Worm (Caenorhabditis elegans) whole organism, early embryonic: ENCODE measurements around the gene dop-3.

ENCODE experiments used
- B0310.2 ChIP-seq: sonication (generic microtip); optimal IDR thresholded peaks from 2 replicates; lab custom pipeline; 2016; ENCODE audit warnings: mild to moderate bottlenecking, missing genetic modification characterization, missing compliant biosample characterization
- F13C5.2 ChIP-seq: sonication (generic microtip); optimal IDR thresholded peaks from 2 replicates; lab custom pipeline; 2017; ENCODE audit warnings: mild to moderate bottlenecking, missing genetic modification characterization, inconsistent platforms, missing compliant biosample characterization
- aly-1 ChIP-seq: sonication (generic microtip); optimal IDR thresholded peaks from 2 replicates; lab custom pipeline; 2016; ENCODE audit warnings: missing genetic modification characterization, missing compliant biosample characterization
- ama-1 ChIP-seq: fragments of 150-350 bp; optimal IDR thresholded peaks from 2 replicates; lab custom pipeline; 2014
- ceh-13 ChIP-seq: fragments of 200-800 bp; sonication (Bioruptor generic); optimal IDR thresholded peaks from 2 replicates; lab custom pipeline; 2018; ENCODE audit warnings: mild to moderate bottlenecking, missing genetic modification characterization, missing compliant biosample characterization
- ceh-36 ChIP-seq: sonication (generic microtip); optimal IDR thresholded peaks from 2 replicates; lab custom pipeline; 2016; ENCODE audit warnings: missing genetic modification characterization, inconsistent platforms, missing compliant biosample characterization
- ets-7 ChIP-seq: sonication (generic microtip); optimal IDR thresholded peaks from 2 replicates; lab custom pipeline; 2016; ENCODE audit warnings: missing genotype, missing genetic modification characterization, missing compliant biosample characterization
- flt-1 ChIP-seq: fragments of 200-800 bp; sonication (Bioruptor generic); IDR thresholded peaks from 2 replicates; pipeline ENCODE4 v1.3.6; 2022; ENCODE audit warnings: missing genetic modification characterization, missing compliant biosample characterization
- hmbx-1 ChIP-seq: sonication (generic microtip); optimal IDR thresholded peaks from 2 replicates; lab custom pipeline; 2016; ENCODE audit warnings: mild to moderate bottlenecking, missing genetic modification characterization, missing compliant biosample characterization
- hmg-4 ChIP-seq: fragments of 200-800 bp; sonication (Bioruptor generic); optimal IDR thresholded peaks from 2 replicates; lab custom pipeline; 2018; ENCODE audit warnings: mild to moderate bottlenecking, missing genetic modification characterization, missing compliant biosample characterization
- hnd-1 ChIP-seq: sonication (generic microtip); optimal IDR thresholded peaks from 2 replicates; lab custom pipeline; 2016; ENCODE audit warnings: missing genetic modification characterization, missing compliant biosample characterization
- pes-1 ChIP-seq: fragments of 200-800 bp; sonication (Bioruptor generic); IDR thresholded peaks from 2 replicates; pipeline ENCODE4 v1.3.6; 2022; ENCODE audit warnings: missing genetic modification reagents, missing genetic modification characterization, missing compliant biosample characterization
- scrt-1 ChIP-seq: fragments of 200-800 bp; sonication (Bioruptor generic); IDR thresholded peaks from 2 replicates; pipeline ENCODE4 v1.3.6; 2022; ENCODE audit warnings: missing genetic modification characterization, missing compliant biosample characterization
- sea-1 ChIP-seq: fragments of 200-800 bp; sonication (Bioruptor generic); conservative IDR thresholded peaks from 2 replicates; pipeline ENCODE4 v1.3.6; 2022; ENCODE audit warnings: missing genetic modification characterization, missing compliant biosample characterization
- tbx-11 ChIP-seq: fragments of 200-800 bp; sonication (Bioruptor generic); IDR thresholded peaks from 2 replicates; pipeline ENCODE4 v1.3.6; 2022; ENCODE audit warnings: missing genetic modification characterization, missing compliant biosample characterization
- tbx-37 ChIP-seq: fragments of 200-800 bp; sonication (Bioruptor generic); conservative IDR thresholded peaks from 2 replicates; pipeline ENCODE4 v1.3.6; 2022; ENCODE audit warnings: missing genetic modification reagents, missing genetic modification characterization, missing compliant biosample characterization
- tra-4 ChIP-seq: sonication (generic microtip); optimal IDR thresholded peaks from 2 replicates; lab custom pipeline; 2017; ENCODE audit warnings: missing genetic modification characterization, missing compliant biosample characterization

dop-3 gene

DNA sequence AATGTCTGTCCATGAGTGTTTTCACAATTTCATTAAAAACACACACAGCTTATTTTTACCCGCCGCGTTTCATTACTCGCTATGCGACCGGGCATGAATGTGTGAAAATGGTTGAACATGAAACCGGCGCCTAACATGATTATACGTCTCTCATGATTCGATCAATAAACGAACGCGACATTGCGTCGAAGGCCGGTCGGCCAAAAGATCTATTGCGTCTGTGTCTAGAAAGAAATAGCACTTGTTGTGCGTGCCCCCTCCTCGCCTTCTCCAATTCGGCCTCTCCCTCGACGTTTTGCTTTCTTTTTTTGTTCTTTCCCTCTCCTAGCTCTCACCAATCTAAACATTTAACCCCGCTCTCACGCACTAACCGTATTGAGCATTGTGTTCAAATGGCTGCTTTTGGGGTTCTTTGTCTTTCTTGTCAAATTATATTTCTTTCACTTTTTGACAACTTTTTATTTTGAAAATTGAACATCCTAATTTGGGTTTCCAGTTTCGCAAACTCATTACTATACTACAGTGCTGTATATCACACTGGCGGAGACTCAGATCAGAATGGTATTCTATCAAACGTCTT is 18.4 kb downstream of the dop-3 start:
- no peak for TF ChIP-seq sea-1 (GFP tag; lab: Robert Waterston, UW)
- no peak for TF ChIP-seq ceh-13 (GFP tag; lab: Kevin White, UChicago)
- TF ChIP-seq ets-7 (tag; lab: Kevin White, UChicago): no peak
- no peak for TF ChIP-seq hmbx-1 (tag; lab: Kevin White, UChicago)
- no peak for TF ChIP-seq F13C5.2
- no peak for TF ChIP-seq tra-4 (tag; lab: Kevin White, UChicago)
- TF ChIP-seq flt-1 (GFP tag; lab: Robert Waterston, UW): no peak
- no peak for TF ChIP-seq scrt-1 (GFP tag; lab: Robert Waterston, UW)
- no peak for TF ChIP-seq aly-1 (tag; lab: Kevin White, UChicago)
- no peak for TF ChIP-seq tbx-11
- no peak for TF ChIP-seq hnd-1
- no peak for TF ChIP-seq hmg-4 (GFP tag; lab: Kevin White, UChicago)
- TF ChIP-seq ama-1: no peak
- TF ChIP-seq ceh-36 (tag; lab: Kevin White, UChicago): no peak
- TF ChIP-seq B0310.2 (tag; lab: Kevin White, UChicago): no peak

DNA sequence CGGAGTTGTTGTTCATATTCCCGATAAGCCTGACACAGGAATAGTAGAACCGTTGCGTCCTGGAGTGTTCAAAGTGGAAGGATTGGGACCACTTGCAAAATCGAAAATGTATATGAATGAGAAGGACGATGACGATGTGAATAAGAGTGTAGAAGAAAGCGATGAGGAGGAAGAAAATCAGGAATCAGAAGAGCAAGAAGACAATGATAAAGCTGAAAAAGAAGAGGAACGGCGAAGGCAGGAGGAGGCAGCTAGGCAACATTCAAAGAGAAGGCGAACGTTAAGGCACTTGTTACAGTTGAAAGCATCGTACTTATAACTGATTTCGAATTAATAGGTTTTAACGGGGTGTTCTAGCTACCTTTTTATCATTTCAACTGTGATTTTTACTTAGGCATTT is 25.9 kb downstream of the dop-3 start:
- TF ChIP-seq F13C5.2 (no peak), ets-7 (tag; lab: Kevin White, UChicago) (no peak), hmbx-1 (tag; lab: Kevin White, UChicago) (no peak), ceh-36 (tag; lab: Kevin White, UChicago) (no peak), hnd-1 (no peak), pes-1 (GFP tag; lab: Robert Waterston, UW) (no peak)

DNA sequence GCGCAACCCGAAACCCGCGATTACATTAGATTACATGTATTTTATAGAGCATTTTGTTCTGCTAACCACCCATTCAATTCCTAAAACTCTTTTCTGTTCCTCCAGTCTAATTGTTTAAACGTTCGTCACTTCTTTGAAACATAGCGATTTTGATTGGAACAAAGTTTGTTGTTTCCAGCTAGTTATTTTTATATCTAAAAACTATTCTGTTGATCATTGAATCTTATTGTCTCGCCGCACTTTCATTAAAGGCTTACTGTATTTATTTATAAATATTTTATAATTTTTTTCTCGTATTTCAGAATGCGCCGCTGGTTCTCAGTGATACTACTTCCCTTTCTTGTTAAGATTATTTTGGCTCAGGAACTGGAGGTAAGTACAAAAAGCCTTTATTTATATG is 26.8 kb downstream of the dop-3 start, which contains the start of gene T14E8.2:
Gene T14E8.2 (plus strand): TSS at position 301 of the 400 bp plus-strand sequence.
- TF ChIP-seq tbx-11 (no peak), ama-1 (no peak)

DNA sequence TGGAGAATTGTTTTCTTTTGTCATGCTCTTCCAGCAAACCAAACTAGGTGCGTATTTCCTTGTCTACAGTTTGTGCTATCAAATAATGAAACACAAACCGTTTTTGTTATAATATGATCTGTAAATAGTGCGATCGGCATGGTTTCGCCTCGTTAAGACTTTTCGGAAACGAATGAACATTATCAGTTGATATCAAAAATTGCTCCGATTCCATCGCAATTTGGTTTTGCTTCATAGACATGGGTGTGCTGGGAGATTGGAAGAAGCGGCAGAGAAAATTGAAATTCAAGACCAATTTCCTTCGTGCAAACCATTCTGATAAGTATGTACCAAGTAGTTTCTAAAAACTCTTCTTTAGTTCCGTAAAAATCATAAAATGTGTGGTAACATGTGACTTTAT is 31.5 kb downstream of the dop-3 start:
- TF ChIP-seq sea-1 (GFP tag; lab: Robert Waterston, UW) (no peak), tbx-11 (no peak), F13C5.2 (no peak), tbx-37 (GFP tag; lab: Robert Waterston, UW) (no peak), ceh-13 (GFP tag; lab: Kevin White, UChicago) (no peak)

DNA sequence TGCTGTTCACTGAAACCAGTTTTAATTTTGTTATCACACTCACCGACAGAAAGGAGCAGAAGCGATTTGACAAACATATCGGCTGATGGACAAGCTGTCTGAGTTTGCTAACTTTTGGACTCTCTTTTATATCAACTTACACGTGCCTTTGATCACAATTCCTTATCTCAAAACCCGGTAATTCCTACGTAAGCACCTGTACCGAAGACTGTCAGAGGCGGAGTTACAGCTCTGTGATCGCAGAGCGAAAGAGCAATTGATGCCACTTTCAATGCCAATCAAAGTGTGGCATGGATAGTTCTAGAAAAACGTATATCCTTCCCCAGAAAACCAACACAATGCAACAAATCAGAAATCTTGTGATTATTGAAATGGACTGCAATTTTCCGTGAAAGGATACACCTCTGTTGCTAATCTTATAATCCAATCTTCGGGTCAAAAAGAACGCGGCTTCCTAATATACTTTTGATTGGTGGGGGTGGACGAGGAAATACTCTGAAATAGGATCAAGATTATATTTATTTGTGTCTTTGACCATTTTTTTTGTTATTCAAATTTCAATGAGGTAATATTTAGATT is 32.7 kb downstream of the dop-3 start, which contains the start of gene ilys-5:
Gene ilys-5 (minus strand): TSS at position 140 of the 579 bp plus-strand sequence.
- TF ChIP-seq pes-1 (GFP tag; lab: Robert Waterston, UW) (no peak), aly-1 (tag; lab: Kevin White, UChicago) (no peak), scrt-1 (GFP tag; lab: Robert Waterston, UW) (no peak), ets-7 (tag; lab: Kevin White, UChicago) (no peak), tbx-37 (GFP tag; lab: Robert Waterston, UW) (no peak)

DNA sequence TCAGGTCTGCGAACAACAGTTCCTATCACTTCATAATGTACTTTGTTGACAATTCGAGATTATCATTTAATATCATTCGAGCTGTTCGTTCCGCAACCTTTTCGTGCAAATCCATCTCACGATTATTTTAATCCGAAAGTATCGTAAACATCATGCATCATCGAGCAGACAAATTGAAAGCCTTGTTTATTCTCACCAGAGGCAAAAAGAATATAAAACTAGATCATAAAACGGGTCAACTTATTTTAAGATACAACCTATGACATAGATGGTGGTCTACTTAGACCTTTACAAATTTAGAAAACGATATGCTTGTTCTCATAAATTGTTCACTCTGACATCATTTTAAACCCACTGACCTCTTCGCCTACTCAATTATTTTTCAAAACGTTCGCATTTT is 36.5 kb downstream of the dop-3 start:
- TF ChIP-seq B0310.2 (tag; lab: Kevin White, UChicago): no peak
- no peak for TF ChIP-seq tbx-37 (GFP tag; lab: Robert Waterston, UW)
- no peak for TF ChIP-seq flt-1 (GFP tag; lab: Robert Waterston, UW)
- no peak for TF ChIP-seq hnd-1
- no peak for TF ChIP-seq F13C5.2
- TF ChIP-seq aly-1 (tag; lab: Kevin White, UChicago): no peak
- TF ChIP-seq ceh-13 (GFP tag; lab: Kevin White, UChicago): no peak
- no peak for TF ChIP-seq hmbx-1 (tag; lab: Kevin White, UChicago)
- no peak for TF ChIP-seq tra-4 (tag; lab: Kevin White, UChicago)
- TF ChIP-seq hmg-4 (GFP tag; lab: Kevin White, UChicago): no peak
- no peak for TF ChIP-seq ets-7 (tag; lab: Kevin White, UChicago)
- TF ChIP-seq pes-1 (GFP tag; lab: Robert Waterston, UW): no peak
- no peak for TF ChIP-seq scrt-1 (GFP tag; lab: Robert Waterston, UW)

DNA sequence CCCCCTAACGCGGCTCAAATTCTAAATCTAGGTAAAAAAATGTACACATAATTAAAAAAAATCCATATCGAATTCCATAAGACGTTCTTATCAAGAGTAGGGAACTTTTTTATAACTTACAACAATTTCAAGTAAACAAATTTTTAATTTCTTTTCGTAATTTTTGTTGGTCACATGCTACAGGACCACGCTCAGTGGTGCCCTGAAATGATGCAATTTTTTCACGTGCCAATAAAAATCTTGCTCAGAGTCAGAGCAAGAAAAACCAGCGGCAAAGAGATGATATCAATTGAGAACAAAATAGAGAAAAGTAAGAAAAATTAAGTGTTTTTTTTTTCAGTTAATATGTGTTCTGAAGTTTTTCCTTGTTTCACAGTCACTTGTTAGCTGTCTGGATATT is 37.6 kb downstream of the dop-3 start:
- TF ChIP-seq ceh-13 (GFP tag; lab: Kevin White, UChicago) (no peak), aly-1 (tag; lab: Kevin White, UChicago) (no peak), tra-4 (tag; lab: Kevin White, UChicago) (no peak), tbx-37 (GFP tag; lab: Robert Waterston, UW) (no peak), F13C5.2 (no peak), hnd-1 (no peak), B0310.2 (tag; lab: Kevin White, UChicago) (no peak), ets-7 (tag; lab: Kevin White, UChicago) (no peak), tbx-11 (no peak), hmbx-1 (tag; lab: Kevin White, UChicago) (no peak), scrt-1 (GFP tag; lab: Robert Waterston, UW) (no peak), flt-1 (GFP tag; lab: Robert Waterston, UW) (no peak), ama-1 (no peak), sea-1 (GFP tag; lab: Robert Waterston, UW) (no peak), pes-1 (GFP tag; lab: Robert Waterston, UW) (no peak), ceh-36 (tag; lab: Kevin White, UChicago) (no peak), hmg-4 (GFP tag; lab: Kevin White, UChicago) (no peak)

DNA sequence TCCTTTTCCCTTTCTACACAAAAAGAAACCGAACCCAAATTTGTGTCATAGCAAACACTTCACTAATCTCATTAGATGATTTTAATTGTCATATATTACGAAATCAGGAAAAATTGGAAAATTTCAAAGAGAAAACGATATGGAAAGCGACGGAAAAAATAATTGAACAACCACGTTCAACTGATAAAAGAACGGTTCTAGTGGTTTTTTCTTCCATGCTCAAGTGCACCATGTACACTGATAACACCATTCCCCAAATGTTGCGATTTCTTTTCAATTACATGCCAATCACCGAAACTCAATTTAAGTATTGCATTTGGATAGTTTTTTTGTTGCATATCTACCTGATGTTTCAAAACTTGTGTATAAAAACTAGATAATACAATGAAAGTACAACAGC is 38.9 kb downstream of the dop-3 start:
- TF ChIP-seq flt-1 (GFP tag; lab: Robert Waterston, UW) (no peak), hmbx-1 (tag; lab: Kevin White, UChicago) (no peak), F13C5.2 (no peak), scrt-1 (GFP tag; lab: Robert Waterston, UW) (no peak), sea-1 (GFP tag; lab: Robert Waterston, UW) (no peak), ama-1 (no peak)
